Worm (Caenorhabditis elegans): ENCODE measurements around the gene tsp-6.

ce11 chrX:2838619-2839018 is 18.4 kb downstream of the tsp-6 start:
- TF ChIP-seq ztf-4 (tag; optimal IDR thresholded peaks at IDR 0.05) (no peak), zag-1 (tag; optimal IDR thresholded peaks at IDR 0.05) (no peak), elt-3 (tag; optimal IDR thresholded peaks at IDR 0.05) (no peak)
